Worm (Caenorhabditis elegans) whole organism, midembryonic: Measurements from ENCODE around the gene M02E1.3.

Source experiments
- T22C8.4 ChIP-seq: fragments of 200-800 bp; sonication (Bioruptor generic); IDR thresholded peaks from 2 replicates; pipeline ENCODE4 v1.3.6; 2022; ENCODE audit warnings: missing genetic modification characterization, missing compliant biosample characterization
- cog-1 ChIP-seq: sonication (generic microtip); optimal IDR thresholded peaks from 2 replicates; lab custom pipeline; 2016; ENCODE audit warnings: missing genetic modification characterization, missing compliant biosample characterization
- flt-1 ChIP-seq: fragments of 200-800 bp; sonication (Bioruptor generic); IDR thresholded peaks from 2 replicates; pipeline ENCODE4 v1.3.6; 2022; ENCODE audit warnings: missing genetic modification characterization, missing compliant biosample characterization
- klf-2 ChIP-seq: fragments of 200-800 bp; sonication (Bioruptor generic); conservative IDR thresholded peaks from 2 replicates; pipeline ENCODE4 v1.3.6; 2022; ENCODE audit warnings: missing genetic modification reagents, missing genetic modification characterization, missing compliant biosample characterization

- TF ChIP-seq flt-1 (GFP tag; lab: Robert Waterston, UW): no peak
- peak; percentile 88 for TF ChIP-seq T22C8.4
- TF ChIP-seq cog-1 (tag; lab: Kevin White, UChicago): peak; percentile 15
- no peak for TF ChIP-seq klf-2 (GFP tag; lab: Robert Waterston, UW)
Observed at ce11 chrX:325597-326161, 3.4 kb downstream of the M02E1.3 start, which contains the start of gene M02E1.1.
